Fruit fly (Drosophila melanogaster) whole organism, larva: ENCODE results near the gene Spp.

Experiments used
- noc ChIP-seq: fragments of 200-800 bp; sonication (Bioruptor generic); optimal IDR thresholded peaks from 3 replicates; lab custom pipeline; 2019; ENCODE audit warnings: missing biosample characterization, mild to moderate bottlenecking, missing genetic modification characterization, moderate library complexity

Gene Spp

dm6 chr2L:547978-548377 lies 3.5 kb upstream of the Spp start:
- no peak for TF ChIP-seq noc

- TF ChIP-seq noc = no peak
Observed at dm6 chr2L:543799-544198, 654 bp downstream of the Spp start.

- TF ChIP-seq noc = no peak
Observed at dm6 chr2L:542338-542967, 2.0 kb downstream of the Spp start, which contains the start of gene lwr. lwr (minus strand) TSS chr2L:542580.

dm6 chr2L:540572-541210 lies 3.8 kb downstream of the Spp start:
- TF ChIP-seq noc = no peak

- no peak for TF ChIP-seq noc
Observed at dm6 chr2L:533734-534133, 10.7 kb downstream of the Spp start.

- TF ChIP-seq noc = no peak
Observed at dm6 chr2L:530245-530644, 14.2 kb downstream of the Spp start.

- no peak for TF ChIP-seq noc
Observed at dm6 chr2L:527689-528088, 16.8 kb downstream of the Spp start.

dm6 chr2L:526924-527307 lies 17.5 kb downstream of the Spp start:
- TF ChIP-seq noc = no peak

dm6 chr2L:526192-526923 lies 18.1 kb downstream of the Spp start:
- no peak for TF ChIP-seq noc

dm6 chr2L:525547-526180 lies 18.8 kb downstream of the Spp start:
- no peak for TF ChIP-seq noc

dm6 chr2L:524515-524920 lies 19.9 kb downstream of the Spp start:
- TF ChIP-seq noc = no peak

- peak; percentile 61 for TF ChIP-seq noc
Observed at dm6 chr2L:523165-523835, 21.2 kb downstream of the Spp start.

- no peak for TF ChIP-seq noc
Observed at dm6 chr2L:522752-523151, 21.7 kb downstream of the Spp start.

- TF ChIP-seq noc = peak; percentile 18
Observed at dm6 chr2L:521940-522632, 22.4 kb downstream of the Spp start.

- no peak for TF ChIP-seq noc
Observed at dm6 chr2L:521001-521827, 23.2 kb downstream of the Spp start.
